Fruit fly (Drosophila melanogaster) whole organism, embryonic: Measurements from ENCODE around the gene CG46427.

ENCODE experiments used
- B-H2 ChIP-seq: fragments of 200-800 bp; sonication (Bioruptor generic); optimal IDR thresholded peaks from 2 replicates; lab custom pipeline; 2018; ENCODE audit warnings: missing biosample characterization, mild to moderate bottlenecking, missing genetic modification characterization
- CG10209 ChIP-seq: fragments of 200-800 bp; sonication (Bioruptor generic); optimal IDR thresholded peaks from 3 replicates; lab custom pipeline; 2017; ENCODE audit warnings: missing biosample characterization, mild to moderate bottlenecking, missing genetic modification characterization, missing genetic modification reagents
- CG10462 ChIP-seq: fragments of 200-800 bp; sonication (Bioruptor generic); optimal IDR thresholded peaks from 2 replicates; lab custom pipeline; 2016; ENCODE audit warnings: missing biosample characterization, missing genetic modification characterization
- CG11723 ChIP-seq: fragments of 200-800 bp; sonication (Bioruptor generic); optimal IDR thresholded peaks from 2 replicates; lab custom pipeline; 2017; ENCODE audit warnings: missing biosample characterization, mild to moderate bottlenecking, missing genetic modification characterization
- CG12299 ChIP-seq: fragments of 200-800 bp; sonication (Bioruptor generic); optimal IDR thresholded peaks from 2 replicates; lab custom pipeline; 2018; ENCODE audit warnings: missing biosample characterization, mild to moderate bottlenecking, missing genetic modification characterization
- CG13123 ChIP-seq: fragments of 200-800 bp; sonication (Bioruptor generic); optimal IDR thresholded peaks from 2 replicates; lab custom pipeline; 2016; ENCODE audit warnings: missing biosample characterization, missing genetic modification characterization
- CG13287 ChIP-seq: fragments of 200-800 bp; sonication (Bioruptor generic); IDR thresholded peaks from 2 replicates; pipeline ENCODE4 v1.3.6; 2022; ENCODE audit warnings: missing biosample characterization, missing genetic modification characterization; ENCODE audit not compliant: partially characterized antibody
- CG17829 ChIP-seq: fragments of 200-800 bp; optimal IDR thresholded peaks from 2 replicates; lab custom pipeline; 2019; ENCODE audit warnings: missing biosample characterization, mild to moderate bottlenecking, missing genetic modification characterization, moderate library complexity
- CG18011 ChIP-seq: fragments of 200-800 bp; sonication (Bioruptor generic); optimal IDR thresholded peaks from 2 replicates; lab custom pipeline; 2017; ENCODE audit warnings: missing biosample characterization, missing genetic modification characterization, mild to moderate bottlenecking, moderate library complexity, missing genotype
- CG18599 ChIP-seq: fragments of 200-800 bp; sonication (Bioruptor generic); optimal IDR thresholded peaks from 3 replicates; lab custom pipeline; 2017; ENCODE audit warnings: missing biosample characterization, missing genetic modification characterization, mild to moderate bottlenecking, moderate library complexity, missing genetic modification reagents
- CG18619 ChIP-seq: fragments of 200-800 bp; sonication (Bioruptor generic); optimal IDR thresholded peaks from 3 replicates; lab custom pipeline; 2017; ENCODE audit warnings: missing biosample characterization, mild to moderate bottlenecking, missing genetic modification characterization
- CG18764 ChIP-seq: fragments of 200-800 bp; sonication (Bioruptor generic); optimal IDR thresholded peaks from 3 replicates; lab custom pipeline; 2016; ENCODE audit warnings: missing biosample characterization, missing genetic modification characterization
- CG2116 ChIP-seq: fragments of 200-800 bp; sonication (Bioruptor generic); optimal IDR thresholded peaks from 3 replicates; lab custom pipeline; 2018; ENCODE audit warnings: missing biosample characterization, mild to moderate bottlenecking, missing genetic modification characterization
- CG2120 ChIP-seq: fragments of 200-800 bp; sonication (Bioruptor generic); optimal IDR thresholded peaks from 3 replicates; lab custom pipeline; 2016; ENCODE audit warnings: missing biosample characterization, missing genetic modification characterization
- CG3847 ChIP-seq: fragments of 200-800 bp; sonication (Bioruptor generic); IDR thresholded peaks from 2 replicates; pipeline ENCODE4 v1.3.6; 2022; ENCODE audit warnings: missing biosample characterization, missing genetic modification characterization
- CG4707 ChIP-seq: fragments of 200-800 bp; sonication (Bioruptor generic); optimal IDR thresholded peaks from 2 replicates; lab custom pipeline; 2018; ENCODE audit warnings: missing biosample characterization, mild to moderate bottlenecking, missing genetic modification characterization, moderate library complexity
- CG6683 ChIP-seq: fragments of 200-800 bp; sonication (Bioruptor generic); optimal IDR thresholded peaks from 2 replicates; lab custom pipeline; 2017; ENCODE audit warnings: missing biosample characterization, mild to moderate bottlenecking, missing genetic modification characterization, missing genetic modification reagents
- CG7556 ChIP-seq: fragments of 200-800 bp; sonication (Bioruptor generic); optimal IDR thresholded peaks from 2 replicates; lab custom pipeline; 2017; ENCODE audit warnings: missing biosample characterization, mild to moderate bottlenecking, missing genetic modification characterization
- CG8388 ChIP-seq: fragments of 200-800 bp; sonication (Bioruptor generic); optimal IDR thresholded peaks from 2 replicates; lab custom pipeline; 2019; ENCODE audit warnings: missing biosample characterization, mild to moderate bottlenecking, missing genetic modification characterization, moderate library complexity
- CG9215 ChIP-seq: fragments of 200-800 bp; sonication (Bioruptor generic); IDR thresholded peaks from 2 replicates; pipeline ENCODE4 v1.3.6; 2022; ENCODE audit warnings: missing biosample characterization, missing genetic modification characterization
- CG9797 ChIP-seq: fragments of 200-800 bp; sonication (Bioruptor generic); optimal IDR thresholded peaks from 3 replicates; lab custom pipeline; 2018; ENCODE audit warnings: missing biosample characterization, mild to moderate bottlenecking, missing genetic modification characterization
- CG9817 ChIP-seq: fragments of 200-800 bp; sonication (Bioruptor generic); optimal IDR thresholded peaks from 2 replicates; lab custom pipeline; 2018; ENCODE audit warnings: missing biosample characterization, mild to moderate bottlenecking, missing genetic modification characterization, moderate library complexity
- Chrac-16 ChIP-seq: fragments of 200-800 bp; sonication (Bioruptor generic); optimal IDR thresholded peaks from 3 replicates; lab custom pipeline; 2016; ENCODE audit warnings: missing biosample characterization, missing genetic modification characterization
- Dbx ChIP-seq: fragments of 200-800 bp; sonication (Bioruptor generic); IDR thresholded peaks from 3 replicates; pipeline ENCODE4 v1.3.6; 2022; ENCODE audit warnings: missing biosample characterization, missing genetic modification characterization
- Dip2 ChIP-seq: fragments of 200-800 bp; sonication (Bioruptor generic); IDR thresholded peaks from 2 replicates; pipeline ENCODE4 v1.3.6; 2022; ENCODE audit warnings: missing biosample characterization, missing genetic modification characterization
- Fer2 ChIP-seq: fragments of 200-800 bp; sonication (Bioruptor generic); optimal IDR thresholded peaks from 2 replicates; lab custom pipeline; 2018; ENCODE audit warnings: missing biosample characterization, mild to moderate bottlenecking, missing genetic modification characterization, moderate library complexity
- HHEX ChIP-seq: fragments of 200-800 bp; sonication (Bioruptor generic); optimal IDR thresholded peaks from 3 replicates; lab custom pipeline; 2017; ENCODE audit warnings: missing biosample characterization, mild to moderate bottlenecking, missing genetic modification characterization, missing genetic modification reagents
- HmgZ ChIP-seq: fragments of 200-800 bp; sonication (Bioruptor generic); optimal IDR thresholded peaks from 2 replicates; lab custom pipeline; 2018; ENCODE audit warnings: missing biosample characterization, mild to moderate bottlenecking, missing genetic modification characterization
- Hr39 ChIP-seq: fragments of >200 bp; optimal IDR thresholded peaks from 2 replicates; lab custom pipeline; 2017
- Nf-YC ChIP-seq: fragments of 200-800 bp; optimal IDR thresholded peaks from 3 replicates; lab custom pipeline; 2019; ENCODE audit warnings: missing biosample characterization, mild to moderate bottlenecking, missing genetic modification characterization, moderate library complexity
- Sry-β ChIP-seq: fragments of 200-800 bp; sonication (Bioruptor generic); optimal IDR thresholded peaks from 2 replicates; lab custom pipeline; 2018; ENCODE audit warnings: missing biosample characterization, mild to moderate bottlenecking, missing genetic modification characterization, moderate library complexity
- Ssrp ChIP-seq: fragments of 200-800 bp; sonication (Bioruptor generic); optimal IDR thresholded peaks from 2 replicates; lab custom pipeline; 2018; ENCODE audit warnings: missing biosample characterization, mild to moderate bottlenecking, missing genetic modification characterization, moderate library complexity
- Usf ChIP-seq: fragments of 200-800 bp; sonication (Bioruptor generic); optimal IDR thresholded peaks from 2 replicates; lab custom pipeline; 2017; ENCODE audit warnings: missing genotype, missing biosample characterization, missing genetic modification characterization
- al ChIP-seq: fragments of 200-800 bp; sonication (Bioruptor generic); IDR thresholded peaks from 2 replicates; pipeline ENCODE4 v1.3.6; 2022; ENCODE audit warnings: missing biosample characterization, missing genetic modification characterization
- chinmo ChIP-seq: fragments of 200-800 bp; sonication (Bioruptor generic); IDR thresholded peaks from 4 replicates; pipeline ENCODE4 v1.3.6; 2022; ENCODE audit warnings: missing biosample characterization, missing genetic modification characterization; ENCODE audit not compliant: partially characterized antibody
- fd3F ChIP-seq: fragments of 200-800 bp; sonication (Bioruptor generic); optimal IDR thresholded peaks from 2 replicates; lab custom pipeline; 2018; ENCODE audit warnings: missing biosample characterization, mild to moderate bottlenecking, missing genetic modification characterization, moderate library complexity
- fd96Cb ChIP-seq: fragments of 200-800 bp; sonication (Bioruptor generic); optimal IDR thresholded peaks from 2 replicates; lab custom pipeline; 2018; ENCODE audit warnings: missing biosample characterization, mild to moderate bottlenecking, missing genetic modification characterization, moderate library complexity
- ftz-f1 ChIP-seq: fragments of 200-800 bp; sonication (Bioruptor generic); optimal IDR thresholded peaks from 2 replicates; lab custom pipeline; 2016; ENCODE audit warnings: missing biosample characterization, missing genetic modification characterization
- gsb-n ChIP-seq: fragments of 200-800 bp; sonication (Bioruptor generic); optimal IDR thresholded peaks from 3 replicates; lab custom pipeline; 2018; ENCODE audit warnings: missing biosample characterization, mild to moderate bottlenecking, missing genetic modification characterization
- jumu ChIP-seq: fragments of 200-800 bp; sonication (Bioruptor generic); optimal IDR thresholded peaks from 3 replicates; lab custom pipeline; 2016; ENCODE audit warnings: missing biosample characterization, missing genetic modification characterization
- kah ChIP-seq: fragments of 200-800 bp; sonication (Bioruptor generic); optimal IDR thresholded peaks from 2 replicates; lab custom pipeline; 2018; ENCODE audit warnings: missing biosample characterization, mild to moderate bottlenecking, missing genetic modification characterization
- lilli ChIP-seq: fragments of 200-800 bp; sonication (Bioruptor generic); optimal IDR thresholded peaks from 3 replicates; lab custom pipeline; 2016; ENCODE audit warnings: missing biosample characterization, missing genetic modification characterization
- mam ChIP-seq: fragments of 200-800 bp; sonication (Bioruptor generic); optimal IDR thresholded peaks from 3 replicates; lab custom pipeline; 2016; ENCODE audit warnings: missing biosample characterization, missing genetic modification characterization
- nerfin-1 ChIP-seq: fragments of 200-800 bp; sonication (Bioruptor generic); optimal IDR thresholded peaks from 3 replicates; lab custom pipeline; 2019; ENCODE audit warnings: missing biosample characterization, mild to moderate bottlenecking, missing genetic modification characterization, moderate library complexity
- sd ChIP-seq: fragments of 200-800 bp; sonication (Bioruptor generic); optimal IDR thresholded peaks from 3 replicates; lab custom pipeline; 2018; ENCODE audit warnings: missing biosample characterization, mild to moderate bottlenecking, missing genetic modification characterization, moderate library complexity
- sna ChIP-seq: fragments of 200-800 bp; sonication (Bioruptor generic); IDR thresholded peaks from 2 replicates; pipeline ENCODE4 v1.3.6; 2022; ENCODE audit warnings: missing biosample characterization, missing genetic modification characterization; ENCODE audit not compliant: partially characterized antibody
- so ChIP-seq: fragments of 200-800 bp; sonication (Bioruptor generic); IDR thresholded peaks from 3 replicates; pipeline ENCODE4 v1.3.6; 2022; ENCODE audit warnings: missing biosample characterization, missing genetic modification characterization
- stwl ChIP-seq: fragments of 200-800 bp; sonication (Bioruptor generic); optimal IDR thresholded peaks from 3 replicates; lab custom pipeline; 2018; ENCODE audit warnings: missing biosample characterization, mild to moderate bottlenecking, missing genetic modification characterization, moderate library complexity
- unpg ChIP-seq: fragments of 200-800 bp; sonication (Bioruptor generic); optimal IDR thresholded peaks from 3 replicates; lab custom pipeline; 2018; ENCODE audit warnings: missing biosample characterization, mild to moderate bottlenecking, missing genetic modification characterization, moderate library complexity
- zfh2 ChIP-seq: fragments of 200-800 bp; sonication (Bioruptor generic); optimal IDR thresholded peaks from 2 replicates; lab custom pipeline; 2016; ENCODE audit warnings: missing biosample characterization, missing genetic modification characterization

Gene CG46427

DNA sequence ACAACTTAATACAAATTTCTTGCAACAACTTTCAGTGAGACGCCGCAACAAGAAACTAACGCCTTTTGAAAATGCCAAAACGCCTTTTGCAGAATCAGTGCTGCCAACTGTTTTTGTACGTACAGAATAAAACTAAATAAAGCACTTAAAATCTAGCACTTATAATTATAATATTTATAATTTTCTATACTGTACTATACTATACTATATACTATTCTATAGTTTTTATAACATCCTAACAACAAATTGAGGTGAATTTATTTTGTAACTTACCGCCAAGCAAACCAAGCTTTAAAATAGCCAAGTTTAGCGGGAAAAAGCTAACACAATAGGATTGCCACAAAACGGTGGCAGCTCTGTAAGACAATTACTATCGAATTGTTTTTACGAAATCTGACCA is 5.2 kb downstream of the CG46427 start, which contains the start of the genes Aos1 and Srlp (continued):
- TF ChIP-seq al (GFP tag; lab: Robert Waterston, UW) (peak; percentile 43), CG17829 (tag; lab: Kevin White, UChicago) (peak; percentile 66), CG6683 (GFP tag; lab: Kevin White, UChicago) (peak; percentile 3), Ssrp (tag; lab: Kevin White, UChicago) (peak; percentile 48), CG11723 (peak; percentile 11), so (GFP tag; lab: Robert Waterston, UW) (no peak), CG7556 (GFP tag; lab: Kevin White, UChicago) (peak; percentile 40), CG2120 (GFP tag; lab: Kevin White, UChicago) (peak; percentile 42), Hr39 (lab: Kevin White, UChicago) (no peak), ftz-f1 (GFP tag; lab: Kevin White, UChicago) (no peak), Chrac-16 (GFP tag; lab: Kevin White, UChicago) (peak; percentile 38), HHEX (GFP tag; lab: Kevin White, UChicago) (peak; percentile 17), CG13287 (GFP tag; lab: Robert Waterston, UW) (peak; percentile 35; the same call in 1 of the 2 replicates), CG10462 (GFP tag; lab: Kevin White, UChicago) (no peak), CG18619 (GFP tag; lab: Kevin White, UChicago) (peak; percentile 26), jumu (GFP tag; lab: Kevin White, UChicago) (no peak), CG13123 (GFP tag; lab: Kevin White, UChicago) (peak; percentile 19), Fer2 (peak; percentile 34), zfh2 (GFP tag; lab: Kevin White, UChicago) (peak; percentile 18), CG9215 (GFP tag; lab: Robert Waterston, UW) (peak; percentile 58), CG3847 (GFP tag; lab: Robert Waterston, UW) (peak; percentile 55; the same call in 1 of the 2 replicates), Usf (GFP tag; lab: Kevin White, UChicago) (peak; percentile 9), CG18764 (GFP tag; lab: Kevin White, UChicago) (peak; percentile 20), sna (GFP tag; lab: Robert Waterston, UW) (no peak), CG18599 (no peak), B-H2 (GFP tag; lab: Kevin White, UChicago) (peak; percentile 60), HmgZ (tag; lab: Kevin White, UChicago) (peak; percentile 51), Dip2 (GFP tag; lab: Robert Waterston, UW) (no peak), stwl (tag; lab: Kevin White, UChicago) (peak; percentile 53), CG4707 (GFP tag; lab: Kevin White, UChicago) (no peak), fd96Cb (tag; lab: Kevin White, UChicago) (peak; percentile 23), CG10209 (GFP tag; lab: Kevin White, UChicago) (peak; percentile 34), gsb-n (no peak), mam (GFP tag; lab: Kevin White, UChicago) (peak; percentile 15), unpg (GFP tag; lab: Kevin White, UChicago) (peak; percentile 58), Nf-YC (tag; lab: Kevin White, UChicago) (peak; percentile 69), nerfin-1 (peak; percentile 59), CG9797 (peak; percentile 63), sd (tag; lab: Kevin White, UChicago) (peak; percentile 58), CG12299 (peak; percentile 20), lilli (peak; percentile 8), Dbx (0 out of 3 replicates have a peak, but pooled peaks have one; percentile 44), chinmo (0 out of 4 replicates have a peak, but pooled peaks have one; percentile 38), fd3F (GFP tag; lab: Kevin White, UChicago) (peak; percentile 42), Sry-β (GFP tag; lab: Kevin White, UChicago) (peak; percentile 98), CG18011 (GFP tag; lab: Kevin White, UChicago) (peak; percentile 11), kah (GFP tag; lab: Kevin White, UChicago) (peak; percentile 27), CG9817 (tag; lab: Kevin White, UChicago) (peak; percentile 69), CG8388 (GFP tag; lab: Kevin White, UChicago) (peak; percentile 44), CG2116 (GFP tag; lab: Kevin White, UChicago) (peak; percentile 59)
